Fruit fly (Drosophila melanogaster) whole organism, embryonic: Measurements from ENCODE around the gene Galphai.

ENCODE experiments used
- Bdp1 ChIP-seq: fragments of 200-800 bp; sonication (Bioruptor generic); optimal IDR thresholded peaks from 3 replicates; lab custom pipeline; 2016; ENCODE audit warnings: missing biosample characterization, missing genetic modification characterization
- CG10147 ChIP-seq: fragments of 200-800 bp; sonication (Bioruptor generic); optimal IDR thresholded peaks from 2 replicates; lab custom pipeline; 2019; ENCODE audit warnings: missing biosample characterization, mild to moderate bottlenecking, missing genetic modification characterization, moderate library complexity
- CG11560 ChIP-seq: fragments of 200-800 bp; sonication (Bioruptor generic); IDR thresholded peaks from 3 replicates; pipeline ENCODE4 v1.3.6; 2022; ENCODE audit warnings: missing biosample characterization, missing genetic modification characterization
- CG12071 ChIP-seq: fragments of 200-800 bp; sonication (Bioruptor generic); optimal IDR thresholded peaks from 3 replicates; lab custom pipeline; 2018; ENCODE audit warnings: missing biosample characterization, mild to moderate bottlenecking, missing genetic modification characterization
- CG1832 ChIP-seq: fragments of 200-800 bp; sonication (Bioruptor generic); optimal IDR thresholded peaks from 2 replicates; lab custom pipeline; 2017; ENCODE audit warnings: missing biosample characterization, mild to moderate bottlenecking, missing genetic modification characterization, inconsistent platforms
- CG2129 ChIP-seq: fragments of 200-800 bp; sonication (Bioruptor generic); IDR thresholded peaks from 2 replicates; pipeline ENCODE4 v1.3.6; 2022; ENCODE audit warnings: missing biosample characterization, missing genetic modification characterization; ENCODE audit not compliant: partially characterized antibody
- CG2712 ChIP-seq: fragments of 200-800 bp; optimal IDR thresholded peaks from 3 replicates; lab custom pipeline; 2019; ENCODE audit warnings: missing biosample characterization, mild to moderate bottlenecking, missing genetic modification characterization, moderate library complexity
- CG2875 ChIP-seq: fragments of 200-800 bp; sonication (Bioruptor generic); optimal IDR thresholded peaks from 2 replicates; lab custom pipeline; 2017; ENCODE audit warnings: missing biosample characterization, mild to moderate bottlenecking, missing genetic modification characterization, missing genetic modification reagents
- CG34376 ChIP-seq: fragments of 200-800 bp; sonication (Bioruptor generic); optimal IDR thresholded peaks from 2 replicates; lab custom pipeline; 2018; ENCODE audit warnings: missing biosample characterization, mild to moderate bottlenecking, missing genetic modification characterization
- CG3995 ChIP-seq: fragments of 200-800 bp; sonication (Bioruptor generic); optimal IDR thresholded peaks from 3 replicates; lab custom pipeline; 2016; ENCODE audit warnings: missing biosample characterization, missing genetic modification characterization
- CG42726 ChIP-seq: fragments of 200-800 bp; sonication (Bioruptor generic); IDR thresholded peaks from 2 replicates; pipeline ENCODE4 v1.3.6; 2022; ENCODE audit warnings: missing biosample characterization, missing genetic modification characterization; ENCODE audit not compliant: partially characterized antibody
- CG4282 ChIP-seq: fragments of 200-800 bp; sonication (Bioruptor generic); optimal IDR thresholded peaks from 2 replicates; lab custom pipeline; 2016; ENCODE audit warnings: missing biosample characterization, missing genetic modification characterization
- CG4854 ChIP-seq: fragments of 200-800 bp; sonication (Bioruptor generic); optimal IDR thresholded peaks from 2 replicates; lab custom pipeline; 2016; ENCODE audit warnings: missing biosample characterization, missing genetic modification characterization, inconsistent platforms
- CG6689 ChIP-seq: fragments of 200-800 bp; sonication (Bioruptor generic); IDR thresholded peaks from 2 replicates; pipeline ENCODE4 v1.3.6; 2022; ENCODE audit warnings: missing biosample characterization, missing genetic modification characterization
- CG8290 ChIP-seq, 3 experiments: fragments of 200-800 bp; sonication (Bioruptor generic); optimal IDR thresholded peaks; 2 replicates each; lab custom pipeline; 2016 to 2019; ENCODE audit warnings: missing biosample characterization in 3 of 3, missing genetic modification characterization in 3 of 3, mild to moderate bottlenecking in 2 of 3, moderate library complexity in 1 of 3
- CG9215 ChIP-seq: fragments of 200-800 bp; sonication (Bioruptor generic); IDR thresholded peaks from 2 replicates; pipeline ENCODE4 v1.3.6; 2022; ENCODE audit warnings: missing biosample characterization, missing genetic modification characterization
- CG9817 ChIP-seq: fragments of 200-800 bp; sonication (Bioruptor generic); optimal IDR thresholded peaks from 2 replicates; lab custom pipeline; 2018; ENCODE audit warnings: missing biosample characterization, mild to moderate bottlenecking, missing genetic modification characterization, moderate library complexity
- Dip2 ChIP-seq: fragments of 200-800 bp; sonication (Bioruptor generic); IDR thresholded peaks from 2 replicates; pipeline ENCODE4 v1.3.6; 2022; ENCODE audit warnings: missing biosample characterization, missing genetic modification characterization
- Doc2 ChIP-seq: fragments of 200-800 bp; sonication (Bioruptor generic); IDR thresholded peaks from 2 replicates; pipeline ENCODE4 v1.3.6; 2022; ENCODE audit warnings: missing biosample characterization, missing genetic modification characterization
- Fer3 ChIP-seq: fragments of 200-800 bp; sonication (Bioruptor generic); optimal IDR thresholded peaks from 2 replicates; lab custom pipeline; 2018; ENCODE audit warnings: missing biosample characterization, mild to moderate bottlenecking, missing genetic modification characterization, moderate library complexity
- Myb ChIP-seq: fragments of 200-800 bp; sonication (Bioruptor generic); optimal IDR thresholded peaks from 2 replicates; lab custom pipeline; 2016; ENCODE audit warnings: missing biosample characterization, missing genetic modification characterization
- Oaz ChIP-seq: fragments of 200-800 bp; sonication (Bioruptor generic); IDR thresholded peaks from 2 replicates; pipeline ENCODE4 v1.3.6; 2022; ENCODE audit warnings: missing biosample characterization, missing genetic modification characterization
- Ptx1 ChIP-seq: fragments of 200-800 bp; sonication (Bioruptor generic); IDR thresholded peaks from 2 replicates; pipeline ENCODE4 v1.3.6; 2022; ENCODE audit warnings: missing biosample characterization, missing genetic modification characterization
- Trl ChIP-seq, 3 experiments: fragments of >200 bp in 2 of 3; fragments of 200-800 bp in 1 of 3; sonication (Bioruptor generic) in 1 of 3; optimal IDR thresholded peaks; 2 replicates in 1 of 3; 3 replicates in 2 of 3; lab custom pipeline; 2016 to 2017; ENCODE audit warnings: missing biosample characterization in 1 of 3, missing genetic modification characterization in 1 of 3
- bab2 ChIP-seq: fragments of 200-800 bp; sonication (Bioruptor generic); optimal IDR thresholded peaks from 2 replicates; lab custom pipeline; 2016; ENCODE audit warnings: missing biosample characterization, missing genetic modification characterization
- chinmo ChIP-seq: fragments of 200-800 bp; sonication (Bioruptor generic); IDR thresholded peaks from 4 replicates; pipeline ENCODE4 v1.3.6; 2022; ENCODE audit warnings: missing biosample characterization, missing genetic modification characterization; ENCODE audit not compliant: partially characterized antibody
- croc ChIP-seq: fragments of 200-800 bp; sonication (Bioruptor generic); conservative IDR thresholded peaks from 3 replicates; pipeline ENCODE4 v1.3.6; 2022; ENCODE audit warnings: missing biosample characterization, missing genetic modification characterization
- dan ChIP-seq: fragments of 200-800 bp; sonication (Bioruptor generic); IDR thresholded peaks from 2 replicates; pipeline ENCODE4 v1.3.6; 2022; ENCODE audit warnings: missing biosample characterization, missing genetic modification characterization
- disco-r ChIP-seq: fragments of 200-800 bp; sonication (Bioruptor generic); optimal IDR thresholded peaks from 2 replicates; lab custom pipeline; 2016; ENCODE audit warnings: missing biosample characterization, missing genetic modification characterization
- fd96Cb ChIP-seq: fragments of 200-800 bp; sonication (Bioruptor generic); optimal IDR thresholded peaks from 2 replicates; lab custom pipeline; 2018; ENCODE audit warnings: missing biosample characterization, mild to moderate bottlenecking, missing genetic modification characterization, moderate library complexity
- fu2 ChIP-seq: fragments of 200-800 bp; sonication (Bioruptor generic); optimal IDR thresholded peaks from 2 replicates; lab custom pipeline; 2016; ENCODE audit warnings: missing biosample characterization, missing genetic modification characterization
- gsb ChIP-seq: fragments of 200-800 bp; sonication (Bioruptor generic); IDR thresholded peaks from 2 replicates; pipeline ENCODE4 v1.3.6; 2022; ENCODE audit warnings: missing biosample characterization, missing genetic modification characterization
- ken ChIP-seq: fragments of 200-800 bp; sonication (Bioruptor generic); IDR thresholded peaks from 3 replicates; pipeline ENCODE4 v1.3.6; 2022; ENCODE audit warnings: missing biosample characterization, missing genetic modification characterization
- luna ChIP-seq: fragments of 200-800 bp; sonication (Bioruptor generic); optimal IDR thresholded peaks from 2 replicates; lab custom pipeline; 2016; ENCODE audit warnings: missing biosample characterization, missing genetic modification characterization
- nmo ChIP-seq: fragments of 200-800 bp; sonication (Bioruptor generic); optimal IDR thresholded peaks from 2 replicates; lab custom pipeline; 2018; ENCODE audit warnings: missing biosample characterization, mild to moderate bottlenecking, missing genetic modification characterization, moderate library complexity
- pb ChIP-seq: fragments of 200-800 bp; sonication (Bioruptor generic); optimal IDR thresholded peaks from 3 replicates; lab custom pipeline; 2016; ENCODE audit warnings: missing biosample characterization, missing genetic modification characterization
- row ChIP-seq: fragments of 200-800 bp; sonication (Bioruptor generic); IDR thresholded peaks from 3 replicates; pipeline ENCODE4 v1.3.6; 2022; ENCODE audit warnings: missing biosample characterization, missing genetic modification characterization
- sens-2 ChIP-seq: fragments of 200-800 bp; sonication (Bioruptor generic); IDR thresholded peaks from 2 replicates; pipeline ENCODE4 v1.3.6; 2022; ENCODE audit warnings: missing biosample characterization, missing genetic modification characterization
- seq ChIP-seq: fragments of 200-800 bp; sonication (Bioruptor generic); IDR thresholded peaks from 2 replicates; pipeline ENCODE4 v1.3.6; 2022; ENCODE audit warnings: missing biosample characterization, missing genetic modification characterization
- sim ChIP-seq: fragments of 200-800 bp; sonication (Bioruptor generic); IDR thresholded peaks from 2 replicates; pipeline ENCODE4 v1.3.6; 2022; ENCODE audit warnings: missing biosample characterization, missing genetic modification characterization
- stwl ChIP-seq: fragments of 200-800 bp; sonication (Bioruptor generic); optimal IDR thresholded peaks from 3 replicates; lab custom pipeline; 2018; ENCODE audit warnings: missing biosample characterization, mild to moderate bottlenecking, missing genetic modification characterization, moderate library complexity
- tll ChIP-seq, 2 experiments: fragments of 200-800 bp in 1 of 2; fragments of >200 bp in 1 of 2; sonication (Bioruptor generic) in 1 of 2; optimal IDR thresholded peaks; 2 replicates each; lab custom pipeline; 2017 to 2019; ENCODE audit warnings: missing biosample characterization in 2 of 2, missing genetic modification characterization in 2 of 2, mild to moderate bottlenecking in 1 of 2, moderate library complexity in 1 of 2
- toy ChIP-seq: fragments of 200-800 bp; sonication (Bioruptor generic); IDR thresholded peaks from 2 replicates; pipeline ENCODE4 v1.3.6; 2022; ENCODE audit warnings: missing biosample characterization, missing genetic modification characterization
- trem ChIP-seq: fragments of 200-800 bp; optimal IDR thresholded peaks from 3 replicates; lab custom pipeline; 2019; ENCODE audit warnings: missing biosample characterization, mild to moderate bottlenecking, missing genetic modification characterization, moderate library complexity
- trh ChIP-seq: fragments of 200-800 bp; sonication (Bioruptor generic); optimal IDR thresholded peaks from 2 replicates; lab custom pipeline; 2016; ENCODE audit warnings: missing biosample characterization, missing genetic modification characterization
- ttk ChIP-seq: fragments of 200-800 bp; sonication (Bioruptor generic); IDR thresholded peaks from 2 replicates; pipeline ENCODE4 v2.1.2; 2022; ENCODE audit warnings: missing biosample characterization, missing genetic modification characterization
- zfh1 ChIP-seq: fragments of 200-800 bp; sonication (Bioruptor generic); IDR thresholded peaks from 3 replicates; pipeline ENCODE4 v1.3.6; 2022; ENCODE audit warnings: missing biosample characterization, missing genetic modification characterization

The Galphai gene

dm6 chr3L:6955254-6956229 is 24.3 kb downstream of the Galphai start, which contains the start of the genes CG10077 and CG9948 (continued):
- TF ChIP-seq Doc2 (no peak), chinmo (GFP tag; lab: Robert Waterston, UW) (peak; percentile 79; the same call in 1 of the 4 replicates), CG12071 (peak; percentile 79), zfh1 (GFP tag; lab: Robert Waterston, UW) (peak; percentile 94), trh (GFP tag; lab: Kevin White, UChicago) (peak; percentile 67), row (GFP tag; lab: Robert Waterston, UW) (peak; percentile 99), CG10147 (peak; percentile 86), CG42726 (peak; percentile 49; the same call in 1 of the 2 replicates), CG4854 (GFP tag; lab: Kevin White, UChicago) (peak; percentile 69), seq (peak; percentile 79), fd96Cb (tag; lab: Kevin White, UChicago) (peak; percentile 88), CG11560 (tag; lab: Robert Waterston, UW) (peak; percentile 63; the same call in 2 of the 3 replicates), bab2 (GFP tag; lab: Kevin White, UChicago) (peak; percentile 73), CG34376 (GFP tag; lab: Kevin White, UChicago) (peak; percentile 77), CG8290 (GFP tag; optimal IDR thresholded peaks at IDR 0.05; lab: Kevin White, UChicago) (peak; percentile 71), CG8290 (tag; optimal IDR thresholded peaks at IDR 0.05; lab: Kevin White, UChicago) (peak; percentile 45 to 87), nmo (GFP tag; lab: Kevin White, UChicago) (peak; percentile 91), tll (GFP tag; optimal IDR thresholded peaks at IDR 0.05; lab: Kevin White, UChicago) (no peak), pb (GFP tag; lab: Kevin White, UChicago) (no peak), Fer3 (tag; lab: Kevin White, UChicago) (peak; percentile 92), CG1832 (GFP tag; lab: Kevin White, UChicago) (no peak), Myb (peak; percentile 31), fu2 (peak; percentile 34), Trl (optimal IDR thresholded peaks at IDR 0.05; lab: Kevin White, UChicago) (no peak), Trl (GFP tag; optimal IDR thresholded peaks at IDR 0.05; lab: Kevin White, UChicago) (peak; percentile 60), trem (tag; lab: Kevin White, UChicago) (peak; percentile 92), CG9215 (GFP tag; lab: Robert Waterston, UW) (peak; percentile 79), dan (GFP tag; lab: Robert Waterston, UW) (no peak; the same call in 1 of the 2 replicates), CG9817 (tag; lab: Kevin White, UChicago) (peak; percentile 92), ttk (GFP tag; lab: Robert Waterston, UW) (peak; percentile 85), Oaz (GFP tag; lab: Robert Waterston, UW) (peak; percentile 85), sens-2 (GFP tag; lab: Robert Waterston, UW) (peak; percentile 76; the same call in 1 of the 2 replicates), gsb (GFP tag; lab: Robert Waterston, UW) (peak; percentile 86), CG6689 (GFP tag; lab: Robert Waterston, UW) (peak; percentile 90), Dip2 (GFP tag; lab: Robert Waterston, UW) (no peak), CG2129 (GFP tag; lab: Robert Waterston, UW) (peak; percentile 64), ken (GFP tag; lab: Robert Waterston, UW) (peak; percentile 86), Bdp1 (peak; percentile 38), Ptx1 (GFP tag; lab: Robert Waterston, UW) (peak; percentile 94), CG3995 (GFP tag; lab: Kevin White, UChicago) (peak; percentile 38), sim (GFP tag; lab: Robert Waterston, UW) (peak; percentile 75; the same call in 1 of the 2 replicates), luna (GFP tag; lab: Kevin White, UChicago) (peak; percentile 1), croc (peak; percentile 86), CG2712 (tag; lab: Kevin White, UChicago) (peak; percentile 92), disco-r (no peak), stwl (tag; lab: Kevin White, UChicago) (peak; percentile 57), CG2875 (GFP tag; lab: Kevin White, UChicago) (peak; percentile 71), CG4282 (no peak), toy (GFP tag; lab: Robert Waterston, UW) (0 out of 2 replicates have a peak, but pooled peaks have one; percentile 55)
